Worm (Caenorhabditis elegans) whole organism, midembryonic: Measurements from ENCODE around the gene srh-211.
A peak's percentile ranks its signal among the peaks of the same experiment; 100 is the strongest.

Source experiments
- T22C8.4 ChIP-seq: fragments of 200-800 bp; sonication (Bioruptor generic); IDR thresholded peaks from 2 replicates; pipeline ENCODE4 v1.3.6; 2022; ENCODE audit warnings: missing genetic modification characterization, missing compliant biosample characterization
- cog-1 ChIP-seq: sonication (generic microtip); optimal IDR thresholded peaks from 2 replicates; lab custom pipeline; 2016; ENCODE audit warnings: missing genetic modification characterization, missing compliant biosample characterization
- flt-1 ChIP-seq: fragments of 200-800 bp; sonication (Bioruptor generic); IDR thresholded peaks from 2 replicates; pipeline ENCODE4 v1.3.6; 2022; ENCODE audit warnings: missing genetic modification characterization, missing compliant biosample characterization
- klf-2 ChIP-seq: fragments of 200-800 bp; sonication (Bioruptor generic); conservative IDR thresholded peaks from 2 replicates; pipeline ENCODE4 v1.3.6; 2022; ENCODE audit warnings: missing genetic modification reagents, missing genetic modification characterization, missing compliant biosample characterization
- med-1 ChIP-seq: sonication (generic microtip); optimal IDR thresholded peaks from 2 replicates; lab custom pipeline; 2017; ENCODE audit warnings: missing genetic modification characterization, mild to moderate bottlenecking, missing compliant biosample characterization, antibody characterized with exemption, missing genetic modification reagents; ENCODE audit not compliant: insufficient read depth
- ref-1 ChIP-seq: fragments of 200-800 bp; sonication (Bioruptor generic); conservative IDR thresholded peaks from 2 replicates; pipeline ENCODE4 v1.3.6; 2022; ENCODE audit warnings: missing genetic modification reagents, missing genetic modification characterization, missing compliant biosample characterization
- tab-1 ChIP-seq: fragments of 200-800 bp; sonication (Bioruptor generic); IDR thresholded peaks from 2 replicates; pipeline ENCODE4 v1.3.6; 2022; ENCODE audit warnings: missing genetic modification characterization, missing compliant biosample characterization
- ztf-23 ChIP-seq: fragments of 200-800 bp; sonication (Bioruptor generic); IDR thresholded peaks from 2 replicates; pipeline ENCODE4 v1.3.6; 2022; ENCODE audit warnings: missing genetic modification reagents, missing genetic modification characterization, missing compliant biosample characterization
- ztf-29 ChIP-seq: fragments of 200-800 bp; sonication (Bioruptor generic); IDR thresholded peaks from 2 replicates; pipeline ENCODE4 v1.3.6; 2022; ENCODE audit warnings: missing genetic modification reagents, missing genetic modification characterization, missing compliant biosample characterization

The srh-211 gene

DNA sequence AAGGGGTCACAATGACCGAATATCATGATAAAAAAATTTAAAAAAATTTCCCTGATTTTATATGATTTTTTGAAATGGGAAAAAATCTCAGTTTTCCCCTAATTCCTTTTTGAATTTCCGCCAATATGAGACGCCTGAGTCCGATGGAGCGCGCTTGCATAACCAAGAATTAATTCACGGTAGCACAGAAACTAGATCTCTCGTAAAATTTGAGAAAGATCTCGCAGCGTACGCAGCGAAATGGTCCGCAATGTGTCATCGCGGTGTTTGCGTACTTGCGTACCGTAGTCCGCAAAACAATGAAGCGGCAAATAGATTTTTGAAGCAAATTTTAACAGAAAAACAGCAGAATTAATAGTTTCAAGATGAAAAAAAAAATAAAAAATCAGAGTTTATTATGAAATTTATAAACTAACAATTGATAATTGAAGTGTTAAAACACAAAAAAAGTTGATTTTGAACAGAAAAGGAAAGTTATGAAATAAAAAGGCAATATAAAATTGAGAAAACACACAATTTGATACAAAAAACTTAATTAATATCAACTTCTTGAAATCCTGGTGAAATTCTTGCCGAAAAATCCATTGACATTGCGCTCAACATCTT lies 17.5 kb downstream of the srh-211 start:
- TF ChIP-seq flt-1 (GFP tag; lab: Robert Waterston, UW) = 0 out of 2 replicates have a peak, but pooled peaks have one; percentile 38

DNA sequence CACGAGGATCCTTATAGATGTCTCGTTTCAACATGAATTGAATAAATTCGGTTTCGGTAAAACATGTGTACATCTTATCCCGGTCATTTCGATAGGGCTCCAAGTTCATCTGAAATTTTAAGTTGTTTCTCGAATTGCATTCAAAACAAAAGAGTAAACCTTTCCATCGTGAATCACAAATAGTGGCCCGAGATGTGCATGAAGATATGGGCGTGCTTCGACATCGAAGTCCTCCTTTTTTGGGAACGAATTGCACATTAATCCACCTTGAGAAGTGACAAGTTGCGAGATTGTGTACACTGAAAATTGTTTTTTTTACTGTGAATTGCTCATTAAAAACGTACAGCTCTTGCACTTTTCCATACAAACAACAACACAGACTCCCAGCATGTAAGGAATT lies 25.0 kb downstream of the srh-211 start:
- TF ChIP-seq ztf-23 (GFP tag; lab: Robert Waterston, UW) = no peak
- TF ChIP-seq ztf-29 = no peak
- TF ChIP-seq ref-1 (GFP tag; lab: Robert Waterston, UW) = no peak
- TF ChIP-seq flt-1 (GFP tag; lab: Robert Waterston, UW) = no peak
- no peak for TF ChIP-seq med-1 (GFP tag; lab: Kevin White, UChicago)
- TF ChIP-seq tab-1 = no peak
- no peak for TF ChIP-seq T22C8.4
- TF ChIP-seq cog-1 = no peak
- no peak for TF ChIP-seq klf-2

DNA sequence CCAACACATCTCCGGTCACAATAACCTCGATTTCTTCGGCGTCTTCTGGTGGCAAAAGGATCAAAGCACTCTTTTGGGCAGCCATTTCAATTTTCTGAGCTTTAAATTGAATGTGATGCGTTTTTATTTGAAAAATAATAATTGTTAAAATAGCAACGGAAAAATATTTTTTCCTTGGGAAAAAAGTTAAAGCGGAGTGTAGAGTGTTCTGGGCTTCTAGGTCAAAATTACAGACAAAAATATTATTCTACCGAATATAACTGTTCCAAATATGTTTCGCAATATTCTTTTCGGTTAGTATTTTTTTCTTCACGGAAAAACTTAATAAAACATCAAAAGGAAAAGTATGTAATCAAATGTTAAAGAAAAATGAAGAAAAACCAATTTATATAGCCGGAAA lies 26.2 kb downstream of the srh-211 start, which contains the start of gene djr-1.2:
Gene djr-1.2, minus strand, starts transcription at position 101 of the 400 bp plus-strand sequence.
- TF ChIP-seq ref-1 (GFP tag; lab: Robert Waterston, UW) (no peak), flt-1 (GFP tag; lab: Robert Waterston, UW) (no peak), cog-1 (no peak), med-1 (GFP tag; lab: Kevin White, UChicago) (no peak), ztf-29 (no peak), T22C8.4 (no peak), klf-2 (no peak), ztf-23 (GFP tag; lab: Robert Waterston, UW) (no peak), tab-1 (no peak)

DNA sequence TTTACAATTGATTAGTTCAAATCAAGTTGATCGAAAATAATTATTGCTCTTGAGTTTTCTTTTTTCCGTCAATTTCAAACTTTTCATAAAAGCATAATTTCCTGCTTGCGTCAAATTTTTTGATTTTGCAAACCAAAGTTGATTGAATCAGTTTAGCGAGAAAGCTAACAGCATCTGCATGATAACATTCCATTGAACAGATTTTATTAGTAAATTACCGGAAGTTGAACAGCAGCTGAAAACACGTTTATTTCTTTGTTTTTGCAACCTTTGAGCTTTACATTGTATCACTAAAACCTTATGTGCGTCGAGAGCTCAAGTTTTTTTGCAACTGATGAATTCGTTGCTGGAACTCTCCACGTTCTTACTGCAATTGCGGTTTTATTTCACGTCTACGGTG lies 33.6 kb downstream of the srh-211 start, which contains the start of gene srh-169:
Gene srh-169, plus strand, starts transcription at position 301 of the 400 bp plus-strand sequence.
- TF ChIP-seq ztf-23 (GFP tag; lab: Robert Waterston, UW) (no peak), ref-1 (GFP tag; lab: Robert Waterston, UW) (no peak), T22C8.4 (no peak), ztf-29 (no peak), cog-1 (no peak)

DNA sequence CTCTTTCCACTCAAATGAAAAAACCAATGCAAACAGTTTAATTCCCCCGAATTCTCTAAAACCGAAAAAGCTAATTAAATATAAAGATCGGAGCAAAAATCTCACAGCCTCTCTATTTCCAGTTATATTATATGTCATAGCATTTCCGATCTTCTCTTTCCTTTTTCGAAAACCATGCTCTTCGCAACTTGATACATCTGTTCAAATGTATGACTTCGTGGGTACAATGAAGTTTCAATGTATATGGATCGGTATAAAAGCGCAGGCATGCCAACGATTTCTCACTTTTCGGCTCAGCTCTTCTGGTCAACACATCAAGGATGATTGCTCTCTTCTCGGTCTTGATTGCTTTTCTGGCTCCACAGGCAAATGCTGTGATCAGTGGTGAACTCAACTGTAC lies 35.1 kb downstream of the srh-211 start, which contains the start of gene phat-7:
Gene phat-7, plus strand, starts transcription at position 301 of the 400 bp plus-strand sequence.
- TF ChIP-seq klf-2 (no peak), T22C8.4 (no peak), tab-1 (no peak), ref-1 (GFP tag; lab: Robert Waterston, UW) (no peak), flt-1 (GFP tag; lab: Robert Waterston, UW) (no peak), cog-1 (no peak), ztf-29 (no peak), ztf-23 (GFP tag; lab: Robert Waterston, UW) (no peak), med-1 (GFP tag; lab: Kevin White, UChicago) (no peak)

DNA sequence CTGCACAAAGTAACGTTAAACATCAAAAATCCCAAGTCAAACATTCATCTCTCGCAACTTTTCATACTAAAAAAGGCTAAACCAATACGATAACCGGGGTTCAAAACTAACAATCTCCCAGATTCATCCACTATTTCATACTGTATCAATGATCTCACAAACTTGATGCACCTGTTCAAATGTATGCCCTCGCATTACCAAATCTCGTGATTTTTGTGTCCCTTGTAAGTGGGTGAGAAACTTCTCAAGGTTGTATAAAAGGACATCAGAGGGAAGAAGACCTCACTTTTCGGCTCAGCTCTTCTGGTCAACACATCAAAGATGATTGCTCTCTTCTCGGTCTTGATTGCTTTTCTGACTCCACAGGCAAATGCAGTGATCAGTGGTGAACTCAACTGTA lies 37.6 kb downstream of the srh-211 start, which contains the start of gene phat-3:
Gene phat-3, plus strand, starts transcription at position 301 of the 400 bp plus-strand sequence.
- TF ChIP-seq klf-2 = no peak
- TF ChIP-seq ztf-29 = no peak
- no peak for TF ChIP-seq med-1 (GFP tag; lab: Kevin White, UChicago)
- TF ChIP-seq cog-1 = no peak
- no peak for TF ChIP-seq T22C8.4
- TF ChIP-seq tab-1 = no peak
- TF ChIP-seq ztf-23 (GFP tag; lab: Robert Waterston, UW) = no peak
- TF ChIP-seq ref-1 (GFP tag; lab: Robert Waterston, UW) = no peak
- no peak for TF ChIP-seq flt-1 (GFP tag; lab: Robert Waterston, UW)

DNA sequence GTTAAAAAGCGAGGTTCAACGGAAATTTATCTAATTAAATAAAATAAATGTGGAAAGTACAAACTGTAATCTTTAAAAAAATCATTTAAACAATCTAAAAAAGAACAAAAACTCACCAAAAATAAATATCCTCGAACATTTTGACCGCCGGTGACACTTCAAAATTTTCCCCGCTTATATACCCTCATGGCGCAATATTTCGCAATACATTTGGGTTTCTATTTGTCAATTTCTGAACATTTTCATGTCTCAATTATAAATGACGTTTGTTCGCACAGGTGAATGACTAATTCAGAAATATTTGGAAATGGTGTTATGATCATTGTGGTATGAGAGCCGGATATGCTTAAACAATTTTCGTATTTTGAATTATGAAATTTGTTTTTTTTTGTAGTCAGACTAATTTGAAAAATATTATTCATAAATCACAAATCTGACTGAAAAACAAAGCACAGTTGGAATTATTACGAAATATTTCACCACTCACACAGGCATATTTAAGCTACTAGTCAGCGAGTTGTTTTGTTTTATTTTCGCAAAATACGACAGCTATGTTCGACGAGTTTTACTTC lies 39.2 kb downstream of the srh-211 start, which contains the start of the genes C49G7.10 and irg-2:
Gene C49G7.10, minus strand, starts transcription at position 169 of the 572 bp plus-strand sequence.
Gene irg-2, plus strand, starts transcription at position 329 of the 572 bp plus-strand sequence.
- TF ChIP-seq T22C8.4 = no peak
- TF ChIP-seq med-1 (GFP tag; lab: Kevin White, UChicago) = no peak
- TF ChIP-seq klf-2 = no peak
- no peak for TF ChIP-seq flt-1 (GFP tag; lab: Robert Waterston, UW)
- TF ChIP-seq tab-1 = no peak
- no peak for TF ChIP-seq ztf-23 (GFP tag; lab: Robert Waterston, UW)
- no peak for TF ChIP-seq cog-1
- TF ChIP-seq ztf-29 = no peak
- no peak for TF ChIP-seq ref-1 (GFP tag; lab: Robert Waterston, UW)

DNA sequence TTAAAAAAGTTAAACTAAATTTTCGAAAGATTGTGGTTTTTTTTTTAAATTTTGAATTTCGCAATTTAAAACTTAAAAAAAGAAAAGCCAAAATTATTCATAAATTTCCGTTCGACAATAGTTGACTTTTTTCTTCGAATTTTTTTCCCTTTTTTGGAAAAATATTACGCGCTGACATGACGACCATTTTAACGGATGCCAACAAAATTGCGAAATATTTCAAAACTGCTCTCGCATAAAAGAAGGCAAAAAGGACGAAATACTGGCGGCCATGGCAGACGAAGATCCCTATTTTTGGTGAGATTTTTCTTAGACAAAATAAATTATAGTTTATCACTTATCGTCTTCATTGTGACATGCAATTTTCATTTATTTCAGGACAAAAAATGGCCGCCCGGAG lies 42.6 kb downstream of the srh-211 start:
- no peak for TF ChIP-seq med-1 (GFP tag; lab: Kevin White, UChicago)
- TF ChIP-seq cog-1 = no peak
- no peak for TF ChIP-seq ztf-29
- TF ChIP-seq ref-1 (GFP tag; lab: Robert Waterston, UW) = no peak

DNA sequence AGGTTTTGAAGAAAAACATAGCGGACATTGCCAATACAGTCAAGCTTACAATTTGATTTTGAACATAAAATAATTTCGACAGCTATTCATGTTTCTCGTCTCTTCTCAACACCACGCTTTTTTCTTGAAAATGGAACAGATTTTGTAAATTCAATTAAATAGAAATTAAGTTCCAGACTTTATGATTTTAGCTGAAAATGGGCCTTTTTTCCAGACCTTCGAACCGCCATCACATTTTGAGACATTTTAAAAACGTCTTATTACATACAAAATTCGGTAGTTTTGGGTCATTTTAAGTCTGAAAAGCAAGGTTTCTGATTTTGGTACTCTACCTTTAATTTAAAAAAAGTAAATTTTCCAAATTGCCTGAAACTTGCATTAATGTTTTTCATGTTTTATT lies 43.1 kb downstream of the srh-211 start, which contains the start of gene C49G7.12:
Gene C49G7.12, plus strand, starts transcription at position 301 of the 400 bp plus-strand sequence.
- no peak for TF ChIP-seq cog-1
- no peak for TF ChIP-seq T22C8.4
- no peak for TF ChIP-seq med-1 (GFP tag; lab: Kevin White, UChicago)
- no peak for TF ChIP-seq klf-2
- no peak for TF ChIP-seq ztf-29
- no peak for TF ChIP-seq ref-1 (GFP tag; lab: Robert Waterston, UW)
- TF ChIP-seq tab-1 = no peak
- no peak for TF ChIP-seq ztf-23 (GFP tag; lab: Robert Waterston, UW)
- no peak for TF ChIP-seq flt-1 (GFP tag; lab: Robert Waterston, UW)

DNA sequence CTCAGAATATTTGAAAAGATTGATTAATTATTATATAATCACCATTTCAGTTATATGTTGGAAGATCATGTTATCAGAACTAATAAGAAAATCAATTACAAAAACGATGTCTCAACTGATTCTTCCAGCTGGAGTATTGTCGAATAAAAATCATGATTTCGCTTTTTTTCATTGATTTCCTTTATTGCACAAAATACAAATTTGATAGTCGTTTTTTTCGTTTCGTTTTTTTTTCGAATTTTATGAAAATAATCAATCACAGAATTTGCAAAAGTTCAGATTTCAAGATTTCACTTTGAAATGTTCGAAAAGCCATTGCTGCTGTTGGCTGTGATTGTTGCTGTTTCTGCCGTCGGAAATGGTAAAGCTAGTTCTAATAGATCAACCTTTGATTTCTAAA lies 45.4 kb downstream of the srh-211 start, which contains the start of gene C49G7.13:
Gene C49G7.13, plus strand, starts transcription at position 301 of the 400 bp plus-strand sequence.
- TF ChIP-seq T22C8.4 (no peak), ref-1 (GFP tag; lab: Robert Waterston, UW) (no peak), med-1 (GFP tag; lab: Kevin White, UChicago) (no peak), flt-1 (GFP tag; lab: Robert Waterston, UW) (no peak)
